Worm (Caenorhabditis elegans) whole organism, late embryonic: ENCODE measurements around the gene fip-5.

Experiments used
- ama-1 ChIP-seq: fragments of 150-350 bp; optimal IDR thresholded peaks from 2 replicates; lab custom pipeline; 2014
- ceh-19 ChIP-seq: fragments of 200-800 bp; sonication (Bioruptor generic); optimal IDR thresholded peaks from 2 replicates; lab custom pipeline; 2018; ENCODE audit warnings: mild to moderate bottlenecking, missing genetic modification characterization, missing compliant biosample characterization
- ceh-24 ChIP-seq: sonication (generic microtip); optimal IDR thresholded peaks from 2 replicates; lab custom pipeline; 2016; ENCODE audit warnings: mild to moderate bottlenecking, missing genetic modification characterization, missing compliant biosample characterization
- ceh-9 ChIP-seq: sonication (generic microtip); optimal IDR thresholded peaks from 2 replicates; lab custom pipeline; 2016; ENCODE audit warnings: mild to moderate bottlenecking, missing genetic modification characterization, inconsistent platforms, missing compliant biosample characterization
- che-1 ChIP-seq: sonication (generic microtip); optimal IDR thresholded peaks from 2 replicates; lab custom pipeline; 2016; ENCODE audit warnings: mild to moderate bottlenecking, missing genetic modification characterization, missing compliant biosample characterization
- fkh-10 ChIP-seq: fragments of 150-350 bp; optimal IDR thresholded peaks from 2 replicates; lab custom pipeline; 2014; ENCODE audit warnings: missing biosample characterization, missing genetic modification reagents, missing genetic modification characterization
- nhr-11 ChIP-seq: fragments of 150-350 bp; optimal IDR thresholded peaks from 2 replicates; lab custom pipeline; 2014; ENCODE audit warnings: missing biosample characterization, missing genetic modification characterization
- pax-1 ChIP-seq: fragments of 150-350 bp; optimal IDR thresholded peaks from 2 replicates; lab custom pipeline; 2014; ENCODE audit warnings: missing biosample characterization, missing genetic modification characterization
- pha-4 ChIP-seq: fragments of 150-350 bp; optimal IDR thresholded peaks from 2 replicates; lab custom pipeline; 2018; ENCODE audit warnings: missing biosample characterization, missing genetic modification reagents, missing genetic modification characterization
- ttx-3 ChIP-seq: sonication (generic microtip); optimal IDR thresholded peaks from 2 replicates; lab custom pipeline; 2016; ENCODE audit warnings: missing genetic modification reagents, missing genetic modification characterization, missing compliant biosample characterization
- unc-42 ChIP-seq: sonication (generic microtip); optimal IDR thresholded peaks from 2 replicates; lab custom pipeline; 2016; ENCODE audit warnings: missing genotype, missing genetic modification characterization, missing compliant biosample characterization

- TF ChIP-seq ceh-9 (tag; lab: Kevin White, UChicago) (no peak), unc-42 (tag; lab: Kevin White, UChicago) (no peak), che-1 (no peak), ceh-19 (no peak), ceh-24 (tag; lab: Kevin White, UChicago) (no peak), nhr-11 (tag; lab: Kevin White, UChicago) (no peak), pha-4 (no peak), fkh-10 (GFP tag; lab: Kevin White, UChicago) (no peak), pax-1 (no peak), ama-1 (lab: Kevin White, UChicago) (no peak), ttx-3 (tag; lab: Kevin White, UChicago) (no peak)
These were observed 38.4 kb downstream of the fip-5 start, which contains the start of gene R07E3.1 for ce11 chrX:10340986-10341385.
